Fruit fly (Drosophila melanogaster): ENCODE data around the gene hyx.
A peak's percentile ranks its signal among the peaks of the same experiment; 100 is the strongest.

Gene hyx

DNA sequence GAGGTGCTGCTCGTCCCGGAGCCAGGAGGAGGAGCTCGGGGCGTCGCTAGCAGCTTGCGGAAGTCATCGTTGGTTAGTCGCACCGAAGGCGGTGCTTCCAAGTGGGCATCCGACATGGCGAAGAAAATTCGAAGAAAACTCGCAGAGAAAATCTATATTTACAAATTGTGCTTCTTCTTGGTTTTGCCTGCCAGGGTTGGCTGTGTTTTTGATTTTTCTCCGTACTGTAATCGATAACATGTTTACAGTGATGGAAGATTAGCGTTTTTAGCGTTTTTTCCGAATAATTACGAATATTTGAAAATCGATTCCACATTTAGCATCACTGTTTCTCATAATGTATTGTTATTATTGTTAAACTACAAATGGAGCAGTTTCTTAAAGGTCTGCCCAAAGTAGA, 26.3 kb downstream of the hyx start, which contains the start of the genes beag and Ada (continued):
- TF ChIP-seq Kr (GFP tag; optimal IDR thresholded peaks at IDR 0.05) (no peak), CG9797 (GFP tag; optimal IDR thresholded peaks at IDR 0.05) (peak; percentile 25), tin (GFP tag; optimal IDR thresholded peaks at IDR 0.05) (peak; percentile 33), pb (GFP tag; optimal IDR thresholded peaks at IDR 0.05) (no peak), CG9215 (GFP tag; IDR thresholded peaks at IDR 0.05) (peak; percentile 36; the same call in 1 of the 2 replicates), HLHmδ (GFP tag; optimal IDR thresholded peaks at IDR 0.05) (no peak), Ets97D (GFP tag; optimal IDR thresholded peaks at IDR 0.05) (peak; percentile 3), Fer3 (tag; optimal IDR thresholded peaks at IDR 0.05) (no peak), tgo (GFP tag; IDR thresholded peaks at IDR 0.05) (no peak), onecut (GFP tag; IDR thresholded peaks at IDR 0.05) (peak; percentile 89), CG3065 (GFP tag; optimal IDR thresholded peaks at IDR 0.05) (peak; percentile 43), pho (GFP tag; optimal IDR thresholded peaks at IDR 0.05) (peak; percentile 60), HmgZ (tag; optimal IDR thresholded peaks at IDR 0.05) (peak; percentile 70), CG15601 (tag; optimal IDR thresholded peaks at IDR 0.05) (peak; percentile 39), btn (GFP tag; optimal IDR thresholded peaks at IDR 0.05) (no peak), Rfx (GFP tag; IDR thresholded peaks at IDR 0.05) (peak; percentile 82), CHES-1-like (GFP tag; optimal IDR thresholded peaks at IDR 0.05) (peak; percentile 80), ato (GFP tag; IDR thresholded peaks at IDR 0.05; ENCODE audit: partially characterized antibody) (no peak), Hand (GFP tag; optimal IDR thresholded peaks at IDR 0.05) (no peak), HLH54F (GFP tag; optimal IDR thresholded peaks at IDR 0.05) (peak; percentile 33), Dp (GFP tag; optimal IDR thresholded peaks at IDR 0.05) (peak; percentile 58), mam (GFP tag; optimal IDR thresholded peaks at IDR 0.05) (peak; percentile 54), Mad (GFP tag; optimal IDR thresholded peaks at IDR 0.05) (peak; percentile 6), toy (GFP tag; IDR thresholded peaks at IDR 0.05) (no peak), stc (GFP tag; IDR thresholded peaks at IDR 0.05) (no peak), CG33213 (GFP tag; optimal IDR thresholded peaks at IDR 0.05) (no peak), CG14667 (GFP tag; IDR thresholded peaks at IDR 0.05) (no peak), Doc3 (GFP tag; IDR thresholded peaks at IDR 0.05; ENCODE audit: partially characterized antibody) (0 out of 3 replicates have a peak, but pooled peaks have one; percentile 49), ssp (GFP tag; IDR thresholded peaks at IDR 0.05) (no peak), CG17612 (GFP tag; IDR thresholded peaks at IDR 0.05) (no peak), CoRest (tag; optimal IDR thresholded peaks at IDR 0.05) (peak; percentile 39), Sin3A (optimal IDR thresholded peaks at IDR 0.05) (peak; percentile 28), Nf-YC (tag; optimal IDR thresholded peaks at IDR 0.05) (peak; percentile 38), inv (GFP tag; IDR thresholded peaks at IDR 0.05; ENCODE audit: partially characterized antibody) (0 out of 2 replicates have a peak, but pooled peaks have one; percentile 18), Taf1 (GFP tag; IDR thresholded peaks at IDR 0.05) (no peak), fu2 (GFP tag; optimal IDR thresholded peaks at IDR 0.05) (peak; percentile 29), slbo (GFP tag; IDR thresholded peaks at IDR 0.05) (peak; percentile 71), chif (GFP tag; optimal IDR thresholded peaks at IDR 0.05) (peak; percentile 40 to 53), sna (GFP tag; IDR thresholded peaks at IDR 0.05; ENCODE audit: partially characterized antibody) (peak; percentile 42; the same call in 1 of the 2 replicates), Fer1 (GFP tag; optimal IDR thresholded peaks at IDR 0.05) (peak; percentile 65), Med (GFP tag) (peak; percentile 84), CG3281 (GFP tag; optimal IDR thresholded peaks at IDR 0.05) (peak; percentile 83), CG9932 (GFP tag; IDR thresholded peaks at IDR 0.05) (peak; percentile 84), CG8924 (tag; optimal IDR thresholded peaks at IDR 0.05) (peak; percentile 60), CG9437 (GFP tag; optimal IDR thresholded peaks at IDR 0.05) (no peak), so (GFP tag; IDR thresholded peaks at IDR 0.05) (peak; percentile 39; the same call in 1 of the 3 replicates), Lim3 (GFP tag; IDR thresholded peaks at IDR 0.05) (no peak), CG4617 (GFP tag; optimal IDR thresholded peaks at IDR 0.05; ENCODE audit: borderline replicate concordance) (peak; percentile 94), hth (optimal IDR thresholded peaks at IDR 0.05) (no peak), D19B (GFP tag; optimal IDR thresholded peaks at IDR 0.05) (no peak), Dip3 (GFP tag; optimal IDR thresholded peaks at IDR 0.05) (no peak), CG17186 (GFP tag; optimal IDR thresholded peaks at IDR 0.05) (peak; percentile 47)
